Worm (Caenorhabditis elegans) whole organism, mixed stage, embryonic: Measurements from ENCODE around the gene golg-2.
A peak's percentile ranks its signal among the peaks of the same experiment; 100 is the strongest.

ENCODE experiments used
- M03D4.4 ChIP-seq: sonication (generic microtip); optimal IDR thresholded peaks from 2 replicates; lab custom pipeline; 2017; ENCODE audit warnings: mild to moderate bottlenecking, missing genetic modification characterization, missing compliant biosample characterization
- bed-3 ChIP-seq: fragments of 200-800 bp; sonication (Bioruptor generic); optimal IDR thresholded peaks from 3 replicates; lab custom pipeline; 2018; ENCODE audit warnings: mild to moderate bottlenecking, missing genetic modification characterization, moderate library complexity, missing compliant biosample characterization
- blmp-1 ChIP-seq: fragments of 150-350 bp; optimal IDR thresholded peaks from 2 replicates; lab custom pipeline; 2014; ENCODE audit warnings: missing biosample characterization, missing genetic modification characterization
- ceh-39 ChIP-seq: fragments of 150-350 bp; optimal IDR thresholded peaks from 2 replicates; lab custom pipeline; 2014; ENCODE audit warnings: missing biosample characterization, missing genetic modification characterization
- ceh-83 ChIP-seq: fragments of 200-800 bp; sonication (Bioruptor generic); optimal IDR thresholded peaks from 2 replicates; lab custom pipeline; 2018; ENCODE audit warnings: mild to moderate bottlenecking, missing genetic modification characterization, missing compliant biosample characterization
- ces-1 ChIP-seq: fragments of 150-350 bp; optimal IDR thresholded peaks from 2 replicates; lab custom pipeline; 2014; ENCODE audit warnings: missing biosample characterization, missing genetic modification reagents, missing genetic modification characterization
- cnd-1 ChIP-seq: fragments of 200-800 bp; sonication (Bioruptor generic); optimal IDR thresholded peaks from 2 replicates; lab custom pipeline; 2018; ENCODE audit warnings: mild to moderate bottlenecking, missing genetic modification characterization, missing compliant biosample characterization
- drap-1 ChIP-seq: fragments of 200-800 bp; sonication (Bioruptor generic); optimal IDR thresholded peaks from 3 replicates; lab custom pipeline; 2018; ENCODE audit warnings: mild to moderate bottlenecking, missing genetic modification characterization, missing compliant biosample characterization
- elt-1 ChIP-seq: sonication (generic microtip); optimal IDR thresholded peaks from 2 replicates; lab custom pipeline; 2017; ENCODE audit warnings: missing genetic modification characterization, mild to moderate bottlenecking, missing compliant biosample characterization, antibody characterized with exemption, moderate library complexity, borderline replicate concordance; ENCODE audit not compliant: insufficient read depth
- elt-3 ChIP-seq: fragments of 150-350 bp; optimal IDR thresholded peaks from 2 replicates; lab custom pipeline; 2014; ENCODE audit warnings: missing biosample characterization, missing genetic modification characterization
- flh-1 ChIP-seq: fragments of 200-800 bp; sonication (Bioruptor generic); optimal IDR thresholded peaks from 2 replicates; lab custom pipeline; 2018; ENCODE audit warnings: mild to moderate bottlenecking, missing genetic modification characterization, moderate library complexity, missing compliant biosample characterization
- ham-2 ChIP-seq: fragments of 200-800 bp; sonication (Bioruptor generic); optimal IDR thresholded peaks from 2 replicates; lab custom pipeline; 2018; ENCODE audit warnings: mild to moderate bottlenecking, missing genetic modification characterization, missing compliant biosample characterization
- lin-13 ChIP-seq: fragments of 150-350 bp; optimal IDR thresholded peaks from 2 replicates; lab custom pipeline; 2014; ENCODE audit warnings: missing biosample characterization, missing genetic modification characterization
- lin-32 ChIP-seq: fragments of 200-800 bp; sonication (Bioruptor generic); optimal IDR thresholded peaks from 2 replicates; lab custom pipeline; 2018; ENCODE audit warnings: mild to moderate bottlenecking, missing genetic modification characterization, missing compliant biosample characterization
- lsy-2 ChIP-seq: fragments of 150-350 bp; optimal IDR thresholded peaks from 2 replicates; lab custom pipeline; 2014; ENCODE audit warnings: missing biosample characterization, missing genetic modification characterization
- mab-5 ChIP-seq: fragments of 150-350 bp; optimal IDR thresholded peaks from 2 replicates; lab custom pipeline; 2014; ENCODE audit warnings: missing biosample characterization, missing genetic modification characterization
- mep-1 ChIP-seq: fragments of 150-350 bp; optimal IDR thresholded peaks from 2 replicates; lab custom pipeline; 2017; ENCODE audit warnings: missing biosample characterization, missing genetic modification reagents, missing genetic modification characterization, inconsistent platforms
- mls-2 ChIP-seq: sonication (generic microtip); optimal IDR thresholded peaks from 2 replicates; lab custom pipeline; 2016; ENCODE audit warnings: mild to moderate bottlenecking, missing genetic modification characterization, moderate library complexity, missing compliant biosample characterization
- nhr-12 ChIP-seq: fragments of 150-350 bp; optimal IDR thresholded peaks from 2 replicates; lab custom pipeline; 2014; ENCODE audit warnings: missing biosample characterization, missing genetic modification characterization
- nhr-2 ChIP-seq: fragments of 150-350 bp; optimal IDR thresholded peaks from 2 replicates; lab custom pipeline; 2014; ENCODE audit warnings: missing biosample characterization, missing genetic modification characterization
- nhr-237 ChIP-seq: fragments of 150-350 bp; optimal IDR thresholded peaks from 2 replicates; lab custom pipeline; 2014; ENCODE audit warnings: missing biosample characterization, missing genetic modification characterization
- nhr-76 ChIP-seq: sonication (generic microtip); optimal IDR thresholded peaks from 2 replicates; lab custom pipeline; 2017; ENCODE audit warnings: missing biosample characterization, missing genetic modification characterization
- pha-4 ChIP-seq: fragments of 150-350 bp; optimal IDR thresholded peaks from 2 replicates; lab custom pipeline; 2018; ENCODE audit warnings: missing biosample characterization, missing genetic modification reagents, missing genetic modification characterization
- sem-2 ChIP-seq: fragments of 200-800 bp; sonication (Bioruptor generic); optimal IDR thresholded peaks from 2 replicates; lab custom pipeline; 2018; ENCODE audit warnings: mild to moderate bottlenecking, missing genetic modification characterization, missing compliant biosample characterization
- sptf-1 ChIP-seq: sonication (generic microtip); optimal IDR thresholded peaks from 2 replicates; lab custom pipeline; 2017; ENCODE audit warnings: mild to moderate bottlenecking, missing genetic modification characterization, moderate library complexity, missing compliant biosample characterization
- tbx-8 ChIP-seq: fragments of 200-800 bp; sonication (Bioruptor generic); optimal IDR thresholded peaks from 2 replicates; lab custom pipeline; 2018; ENCODE audit warnings: mild to moderate bottlenecking, missing genetic modification characterization, moderate library complexity, missing compliant biosample characterization
- unc-120 ChIP-seq: sonication (generic microtip); optimal IDR thresholded peaks from 2 replicates; lab custom pipeline; 2017; ENCODE audit warnings: missing genetic modification characterization, missing compliant biosample characterization; ENCODE audit not compliant: poor library complexity, severe bottlenecking
- unc-39 ChIP-seq: fragments of 150-350 bp; optimal IDR thresholded peaks from 2 replicates; lab custom pipeline; 2014; ENCODE audit warnings: missing biosample characterization, missing genetic modification characterization
- unc-62 ChIP-seq: fragments of 150-350 bp; optimal IDR thresholded peaks from 2 replicates; lab custom pipeline; 2014; ENCODE audit warnings: missing biosample characterization, missing genetic modification reagents, missing genetic modification characterization
- zip-8 ChIP-seq: fragments of 150-350 bp; optimal IDR thresholded peaks from 2 replicates; lab custom pipeline; 2014; ENCODE audit warnings: missing biosample characterization, missing genetic modification characterization

The golg-2 gene

DNA sequence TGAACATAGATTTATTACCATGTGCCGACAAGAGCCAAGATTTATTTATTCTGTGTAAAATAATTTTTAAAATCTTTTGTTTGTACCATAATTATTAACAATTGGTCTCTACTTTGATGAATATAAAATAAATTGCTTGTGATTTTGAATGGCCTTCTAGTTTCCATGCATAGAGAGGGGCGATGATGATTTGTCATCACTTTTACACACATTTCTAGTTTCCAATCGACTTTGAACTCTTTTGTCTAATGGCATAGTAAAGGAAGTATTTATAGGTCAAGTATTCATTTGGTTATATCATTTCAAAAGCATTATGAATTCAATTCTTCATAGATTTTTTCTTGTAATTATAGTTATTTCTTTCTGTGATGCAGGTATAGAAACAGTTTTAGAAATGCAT, 36.2 kb downstream of the golg-2 start, which contains the start of gene F59A6.10:
Gene F59A6.10, plus strand, starts transcription at position 301 of the 400 bp plus-strand sequence.
- TF ChIP-seq lin-13 = no peak
- no peak for TF ChIP-seq ces-1 (GFP tag; lab: Kevin White, UChicago)
- no peak for TF ChIP-seq ceh-83 (GFP tag; lab: Kevin White, UChicago)

- TF ChIP-seq lin-13 (no peak), nhr-76 (no peak), M03D4.4 (no peak), pha-4 (no peak), elt-3 (tag; lab: Kevin White, UChicago) (no peak), lin-32 (GFP tag; lab: Kevin White, UChicago) (no peak), mls-2 (tag; lab: Kevin White, UChicago) (no peak), ham-2 (GFP tag; lab: Kevin White, UChicago) (no peak)
Observed at ce11 chrII:5001866-5002265, 38.0 kb downstream of the golg-2 start.

- TF ChIP-seq lin-13 (peak; percentile 53), drap-1 (GFP tag; lab: Kevin White, UChicago) (no peak), nhr-237 (tag; lab: Kevin White, UChicago) (peak; percentile 86), pha-4 (no peak), bed-3 (GFP tag; lab: Kevin White, UChicago) (no peak)
- TF ChIP-seq, all 35 proteins: peak for 2
Observed at ce11 chrII:4999122-4999521, 40.8 kb downstream of the golg-2 start, which contains the start of gene citk-2. citk-2 (plus strand) TSS chrII:4999520.

DNA sequence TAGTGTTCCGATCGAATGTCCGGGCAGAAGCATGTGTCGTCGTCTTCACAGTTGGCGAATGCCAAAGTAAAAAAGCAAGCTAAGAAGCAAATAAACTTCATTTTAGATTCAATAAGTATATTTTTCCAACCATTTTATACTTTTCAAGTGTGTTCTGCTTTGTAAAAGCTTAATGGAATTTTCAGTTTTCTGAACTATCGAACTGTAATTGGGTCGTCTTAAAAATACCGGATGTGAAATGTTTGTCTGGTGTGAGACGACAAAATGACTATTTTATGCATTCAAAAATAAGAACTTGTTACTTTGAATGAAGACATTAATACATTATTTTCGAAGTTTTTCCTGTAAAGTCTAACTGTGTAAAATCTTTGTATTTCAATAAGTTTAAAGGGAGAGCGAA, 41.2 kb downstream of the golg-2 start, which contains the start of gene F59A6.11:
Gene F59A6.11, minus strand, starts transcription at position 101 of the 400 bp plus-strand sequence.
- no peak for TF ChIP-seq lin-32 (GFP tag; lab: Kevin White, UChicago)
- no peak for TF ChIP-seq M03D4.4
- no peak for TF ChIP-seq mep-1
- no peak for TF ChIP-seq nhr-2 (tag; lab: Kevin White, UChicago)
- TF ChIP-seq ceh-39 (tag; lab: Kevin White, UChicago) = no peak
- TF ChIP-seq lin-13 = no peak
- no peak for TF ChIP-seq elt-1
- no peak for TF ChIP-seq bed-3 (GFP tag; lab: Kevin White, UChicago)
- TF ChIP-seq pha-4 = no peak
- no peak for TF ChIP-seq nhr-237 (tag; lab: Kevin White, UChicago)

- TF ChIP-seq mep-1 = no peak
- no peak for TF ChIP-seq ham-2 (GFP tag; lab: Kevin White, UChicago)
- TF ChIP-seq unc-62 (GFP tag; lab: Kevin White, UChicago) = no peak
- TF ChIP-seq tbx-8 (GFP tag; lab: Kevin White, UChicago) = no peak
- no peak for TF ChIP-seq cnd-1 (tag; lab: Kevin White, UChicago)
- TF ChIP-seq nhr-237 (tag; lab: Kevin White, UChicago) = no peak
- TF ChIP-seq lsy-2 (tag; lab: Kevin White, UChicago) = no peak
Observed at ce11 chrII:4994939-4995338, 45.0 kb downstream of the golg-2 start, which contains the start of gene rnh-1.0. rnh-1.0 (plus strand) TSS chrII:4995327.

ce11 chrII:4993530-4994192, 46.2 kb downstream of the golg-2 start, which contains the start of the genes eif-1 and vps-24:
eif-1 (minus strand) TSS chrII:4993580.
vps-24 (plus strand) TSS chrII:4993998.
- TF ChIP-seq bed-3 (GFP tag; lab: Kevin White, UChicago) (no peak), blmp-1 (tag; lab: Kevin White, UChicago) (no peak), nhr-237 (tag; lab: Kevin White, UChicago) (peak; percentile 6), unc-62 (GFP tag; lab: Kevin White, UChicago) (no peak), lsy-2 (tag; lab: Kevin White, UChicago) (peak; percentile 29), ham-2 (GFP tag; lab: Kevin White, UChicago) (no peak), mab-5 (tag; lab: Kevin White, UChicago) (no peak), ces-1 (GFP tag; lab: Kevin White, UChicago) (peak; percentile 77), sptf-1 (no peak), mls-2 (tag; lab: Kevin White, UChicago) (no peak), sem-2 (no peak), drap-1 (GFP tag; lab: Kevin White, UChicago) (no peak), flh-1 (GFP tag; lab: Kevin White, UChicago) (no peak), unc-39 (tag; lab: Kevin White, UChicago) (no peak), zip-8 (no peak), unc-120 (tag; lab: Kevin White, UChicago) (no peak), lin-13 (peak; percentile 2), nhr-12 (tag; lab: Kevin White, UChicago) (no peak)
